Fruit fly (Drosophila melanogaster) whole organism, prepupa: ENCODE results near the gene APC7.

Experiments used
- Blimp-1 ChIP-seq: fragments of 200-800 bp; sonication (Bioruptor generic); optimal IDR thresholded peaks from 3 replicates; lab custom pipeline; 2017; ENCODE audit warnings: missing biosample characterization, missing genetic modification characterization, mild to moderate bottlenecking, moderate library complexity, missing genetic modification reagents
- CG10631 ChIP-seq: fragments of 200-800 bp; sonication (Bioruptor generic); optimal IDR thresholded peaks from 2 replicates; lab custom pipeline; 2016; ENCODE audit warnings: missing biosample characterization, missing genetic modification characterization
- CG11294 ChIP-seq: fragments of 200-800 bp; sonication (Bioruptor generic); IDR thresholded peaks from 2 replicates; pipeline ENCODE4 v1.3.6; 2022; ENCODE audit warnings: missing biosample characterization, missing genetic modification characterization
- CG11762 ChIP-seq: fragments of 200-800 bp; sonication (Bioruptor generic); optimal IDR thresholded peaks from 3 replicates; lab custom pipeline; 2016; ENCODE audit warnings: missing biosample characterization, missing genetic modification characterization; ENCODE audit not compliant: insufficient read depth
- CG11902 ChIP-seq: fragments of 200-800 bp; sonication (Bioruptor generic); optimal IDR thresholded peaks from 3 replicates; lab custom pipeline; 2016; ENCODE audit warnings: missing biosample characterization, missing genetic modification characterization
- CG15336 ChIP-seq: fragments of 200-800 bp; sonication (Bioruptor generic); IDR thresholded peaks from 2 replicates; pipeline ENCODE4 v1.3.6; 2022; ENCODE audit warnings: missing biosample characterization, missing genetic modification characterization
- CG1621 ChIP-seq: fragments of 200-800 bp; sonication (Bioruptor generic); optimal IDR thresholded peaks from 3 replicates; lab custom pipeline; 2018; ENCODE audit warnings: missing biosample characterization, mild to moderate bottlenecking, missing genetic modification characterization
- CG16779 ChIP-seq: fragments of 200-800 bp; sonication (Bioruptor generic); optimal IDR thresholded peaks from 3 replicates; lab custom pipeline; 2017; ENCODE audit warnings: missing biosample characterization, mild to moderate bottlenecking, missing genetic modification characterization
- CG3032 ChIP-seq: fragments of 200-800 bp; optimal IDR thresholded peaks from 2 replicates; lab custom pipeline; 2019; ENCODE audit warnings: missing biosample characterization, mild to moderate bottlenecking, missing genetic modification characterization, moderate library complexity
- CG31627 ChIP-seq: fragments of 200-800 bp; sonication (Bioruptor generic); optimal IDR thresholded peaks from 3 replicates; lab custom pipeline; 2016; ENCODE audit warnings: missing biosample characterization, missing genetic modification characterization
- CG32006 ChIP-seq: fragments of 200-800 bp; sonication (Bioruptor generic); optimal IDR thresholded peaks from 3 replicates; lab custom pipeline; 2017; ENCODE audit warnings: missing biosample characterization, mild to moderate bottlenecking, missing genetic modification characterization
- CG34406 ChIP-seq: fragments of 200-800 bp; sonication (Bioruptor generic); optimal IDR thresholded peaks from 3 replicates; lab custom pipeline; 2016; ENCODE audit warnings: missing biosample characterization, missing genetic modification characterization
- CG4318 ChIP-seq: fragments of 200-800 bp; sonication (Bioruptor generic); optimal IDR thresholded peaks from 3 replicates; lab custom pipeline; 2017; ENCODE audit warnings: missing biosample characterization, mild to moderate bottlenecking, missing genetic modification characterization
- CG6792 ChIP-seq: fragments of 200-800 bp; sonication (Bioruptor generic); optimal IDR thresholded peaks from 3 replicates; lab custom pipeline; 2016; ENCODE audit warnings: missing biosample characterization, missing genetic modification characterization
- CG6808 ChIP-seq: fragments of 200-800 bp; sonication (Bioruptor generic); optimal IDR thresholded peaks from 3 replicates; lab custom pipeline; 2017; ENCODE audit warnings: missing biosample characterization, missing genetic modification characterization, mild to moderate bottlenecking, moderate library complexity, missing genetic modification reagents
- CG6854 ChIP-seq: fragments of 200-800 bp; sonication (Bioruptor generic); optimal IDR thresholded peaks from 2 replicates; lab custom pipeline; 2017; ENCODE audit warnings: missing biosample characterization, mild to moderate bottlenecking, missing genetic modification characterization
- CG7368 ChIP-seq: fragments of 200-800 bp; sonication (Bioruptor generic); optimal IDR thresholded peaks from 3 replicates; lab custom pipeline; 2016; ENCODE audit warnings: missing biosample characterization, missing genetic modification characterization
- CG8119 ChIP-seq: fragments of 200-800 bp; sonication (Bioruptor generic); IDR thresholded peaks from 3 replicates; pipeline ENCODE4 v1.3.6; 2022; ENCODE audit warnings: missing biosample characterization, missing genetic modification characterization
- CG8319 ChIP-seq: fragments of 200-800 bp; sonication (Bioruptor generic); optimal IDR thresholded peaks from 3 replicates; lab custom pipeline; 2016; ENCODE audit warnings: missing biosample characterization, missing genetic modification characterization
- CG8632 ChIP-seq: fragments of 200-800 bp; sonication (Bioruptor generic); optimal IDR thresholded peaks from 3 replicates; lab custom pipeline; 2016; ENCODE audit warnings: missing biosample characterization, missing genetic modification characterization
- CG9139 ChIP-seq: fragments of 200-800 bp; sonication (Bioruptor generic); optimal IDR thresholded peaks from 3 replicates; lab custom pipeline; 2017; ENCODE audit warnings: missing biosample characterization, mild to moderate bottlenecking, missing genetic modification characterization
- Eip78C ChIP-seq: fragments of 200-800 bp; sonication (Bioruptor generic); peaks from one replicate; lab custom pipeline; 2016; ENCODE audit warnings: missing biosample characterization, missing genetic modification characterization
- Eip93F ChIP-seq: fragments of 200-800 bp; sonication (Bioruptor generic); optimal IDR thresholded peaks from 2 replicates; lab custom pipeline; 2016; ENCODE audit warnings: missing biosample characterization, mild to moderate bottlenecking, missing genetic modification characterization
- Ets21C ChIP-seq: fragments of 200-800 bp; sonication (Bioruptor generic); optimal IDR thresholded peaks from 3 replicates; lab custom pipeline; 2016; ENCODE audit warnings: missing biosample characterization, missing genetic modification characterization
- Ets96B ChIP-seq: fragments of 200-800 bp; optimal IDR thresholded peaks from 2 replicates; lab custom pipeline; 2019; ENCODE audit warnings: missing biosample characterization, mild to moderate bottlenecking, missing genetic modification characterization, moderate library complexity
- Gug ChIP-seq: fragments of 200-800 bp; sonication (Bioruptor generic); IDR thresholded peaks from 2 replicates; pipeline ENCODE4 v1.3.6; 2022; ENCODE audit warnings: missing biosample characterization, missing genetic modification characterization
- Hr38 ChIP-seq: sonication (Bioruptor generic); optimal IDR thresholded peaks from 2 replicates; lab custom pipeline; 2016; ENCODE audit warnings: missing biosample characterization, missing genetic modification characterization
- Hr39 ChIP-seq: fragments of 200-800 bp; sonication (Bioruptor generic); optimal IDR thresholded peaks from 2 replicates; lab custom pipeline; 2016; ENCODE audit warnings: missing biosample characterization, missing genetic modification characterization
- Hr4 ChIP-seq: fragments of 200-800 bp; sonication (Bioruptor generic); optimal IDR thresholded peaks from 3 replicates; lab custom pipeline; 2016; ENCODE audit warnings: missing biosample characterization, missing genetic modification characterization
- Lpt ChIP-seq: fragments of 200-800 bp; sonication (Bioruptor generic); optimal IDR thresholded peaks from 3 replicates; lab custom pipeline; 2016; ENCODE audit warnings: missing biosample characterization, missing genetic modification characterization
- OdsH ChIP-seq: fragments of 200-800 bp; sonication (Bioruptor generic); optimal IDR thresholded peaks from 3 replicates; lab custom pipeline; 2016; ENCODE audit warnings: missing biosample characterization, missing genetic modification characterization
- Smox ChIP-seq: fragments of 200-800 bp; sonication (Bioruptor generic); optimal IDR thresholded peaks from 3 replicates; lab custom pipeline; 2016; ENCODE audit warnings: missing biosample characterization, missing genetic modification characterization
- Sox102F ChIP-seq: fragments of 200-800 bp; sonication (Bioruptor generic); optimal IDR thresholded peaks from 2 replicates; lab custom pipeline; 2016; ENCODE audit warnings: missing biosample characterization, mild to moderate bottlenecking, missing genetic modification characterization
- Sox15 ChIP-seq: fragments of 200-800 bp; sonication (Bioruptor generic); optimal IDR thresholded peaks from 3 replicates; lab custom pipeline; 2016; ENCODE audit warnings: missing biosample characterization, missing genetic modification characterization
- achi ChIP-seq: fragments of 200-800 bp; sonication (Bioruptor generic); optimal IDR thresholded peaks from 3 replicates; lab custom pipeline; 2016; ENCODE audit warnings: missing biosample characterization, missing genetic modification characterization
- acj6 ChIP-seq: fragments of 200-800 bp; sonication (Bioruptor generic); optimal IDR thresholded peaks from 3 replicates; lab custom pipeline; 2016; ENCODE audit warnings: missing biosample characterization, missing genetic modification characterization
- dac ChIP-seq: fragments of 200-800 bp; sonication (Bioruptor generic); optimal IDR thresholded peaks from 2 replicates; lab custom pipeline; 2017; ENCODE audit warnings: missing biosample characterization, mild to moderate bottlenecking, missing genetic modification characterization
- eg ChIP-seq: fragments of 200-800 bp; sonication (Bioruptor generic); IDR thresholded peaks from 3 replicates; pipeline ENCODE4 v1.3.6; 2022; ENCODE audit warnings: missing biosample characterization, missing genetic modification characterization
- fd59A ChIP-seq: fragments of 200-800 bp; sonication (Bioruptor generic); optimal IDR thresholded peaks from 2 replicates; lab custom pipeline; 2017; ENCODE audit warnings: missing biosample characterization, mild to moderate bottlenecking, missing genetic modification characterization, missing genetic modification reagents
- fkh ChIP-seq: fragments of 200-800 bp; sonication (Bioruptor generic); optimal IDR thresholded peaks from 3 replicates; lab custom pipeline; 2017; ENCODE audit warnings: missing biosample characterization, mild to moderate bottlenecking, missing genetic modification characterization, moderate library complexity
- lz ChIP-seq: fragments of 200-800 bp; sonication (Bioruptor generic); optimal IDR thresholded peaks from 3 replicates; lab custom pipeline; 2016; ENCODE audit warnings: missing biosample characterization, missing genetic modification characterization
- net ChIP-seq: fragments of 200-800 bp; sonication (Bioruptor generic); optimal IDR thresholded peaks from 3 replicates; lab custom pipeline; 2016; ENCODE audit warnings: missing biosample characterization, missing genetic modification characterization
- pdm3 ChIP-seq: fragments of 200-800 bp; sonication (Bioruptor generic); optimal IDR thresholded peaks from 3 replicates; lab custom pipeline; 2016; ENCODE audit warnings: missing biosample characterization, missing genetic modification characterization
- salr ChIP-seq, 2 experiments: fragments of 200-800 bp; sonication (Bioruptor generic); optimal IDR thresholded peaks; 3 replicates each; lab custom pipeline; 2016 to 2018; ENCODE audit warnings: missing biosample characterization in 2 of 2, missing genetic modification characterization in 2 of 2, mild to moderate bottlenecking in 1 of 2
- spab ChIP-seq: fragments of 200-800 bp; sonication (Bioruptor generic); optimal IDR thresholded peaks from 2 replicates; lab custom pipeline; 2017; ENCODE audit warnings: missing biosample characterization, mild to moderate bottlenecking, missing genetic modification characterization, missing genetic modification reagents
- topi ChIP-seq: fragments of 200-800 bp; sonication (Bioruptor generic); optimal IDR thresholded peaks from 3 replicates; lab custom pipeline; 2016; ENCODE audit warnings: missing biosample characterization, missing genetic modification characterization

Gene APC7

DNA sequence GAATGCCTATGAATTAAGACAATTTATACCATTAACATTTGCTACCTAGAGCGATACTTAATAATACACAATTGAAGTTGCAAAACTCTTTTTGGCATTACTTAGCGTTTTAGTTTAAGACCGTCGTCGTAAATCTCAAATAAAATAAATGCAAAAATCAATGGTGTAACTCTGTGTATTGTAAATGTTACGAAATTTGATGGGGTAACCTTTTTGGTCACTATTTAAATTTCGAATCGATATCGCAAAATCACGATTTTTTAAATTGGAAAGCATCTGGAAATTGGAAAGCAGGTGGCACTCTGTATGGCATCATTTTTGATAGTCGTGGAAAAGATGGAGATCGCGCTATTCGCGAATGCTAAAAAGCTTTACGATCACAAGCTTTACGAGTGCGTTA lies at the start of gene APC7:
APC7 (plus strand) TSS at position 301 of the 400 bp plus-strand sequence.
- TF ChIP-seq CG6854 (no peak), fd59A (GFP tag; lab: Kevin White, UChicago) (no peak), Blimp-1 (GFP tag; lab: Kevin White, UChicago) (no peak), OdsH (GFP tag; lab: Kevin White, UChicago) (no peak), CG11762 (GFP tag; lab: Kevin White, UChicago) (no peak), fkh (GFP tag; lab: Kevin White, UChicago) (no peak), CG3032 (tag; lab: Kevin White, UChicago) (no peak), CG8632 (GFP tag; lab: Kevin White, UChicago) (no peak), Eip93F (GFP tag; lab: Kevin White, UChicago) (no peak), Gug (GFP tag; lab: Robert Waterston, UW) (no peak), CG6792 (no peak), topi (GFP tag; lab: Kevin White, UChicago) (no peak), Ets21C (no peak), CG8119 (no peak), CG1621 (no peak), net (GFP tag; lab: Kevin White, UChicago) (no peak), Hr39 (GFP tag; lab: Kevin White, UChicago) (no peak), achi (GFP tag; lab: Kevin White, UChicago) (no peak)
- TF ChIP-seq, all 60 proteins: peak for 0

DNA sequence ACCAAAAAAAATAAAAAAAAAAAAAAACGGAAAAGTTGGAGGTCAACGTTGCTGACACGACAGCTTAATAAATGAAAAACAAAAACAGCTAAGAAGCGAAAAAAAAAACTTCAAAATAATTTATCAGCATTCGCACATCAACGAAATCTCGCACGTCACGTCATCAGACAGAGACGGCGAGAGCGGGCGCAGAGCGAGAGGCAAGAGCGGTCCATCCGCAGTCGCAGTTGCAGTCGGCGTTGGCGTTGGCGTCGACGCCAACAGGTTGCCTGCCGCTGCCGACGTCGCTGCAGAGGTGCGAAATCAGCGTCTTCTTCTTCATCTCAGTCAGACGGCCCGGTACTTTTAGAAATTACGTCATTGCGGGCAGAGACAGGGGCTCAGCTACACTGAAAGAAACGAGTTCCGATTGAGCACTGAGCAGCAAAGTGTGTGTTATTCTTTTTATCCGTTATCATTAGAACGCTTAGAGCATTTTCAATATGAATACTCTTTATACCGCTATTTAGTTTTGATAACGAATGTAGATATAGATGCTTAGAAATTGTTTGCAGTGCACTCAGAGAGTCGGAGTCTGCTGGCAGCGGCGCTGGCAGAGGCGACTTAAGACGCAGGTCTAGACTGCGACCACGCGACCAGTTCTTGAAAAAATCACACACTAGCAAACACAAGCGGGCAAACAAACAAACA lies 47.3 kb upstream of the APC7 start:
- TF ChIP-seq Sox102F (GFP tag; lab: Kevin White, UChicago) (peak; percentile 91), CG34406 (GFP tag; lab: Kevin White, UChicago) (peak; percentile 89), salr (GFP tag; optimal IDR thresholded peaks at IDR 0.05; lab: Kevin White, UChicago) (peak; percentile 89 to 93), CG10631 (GFP tag; lab: Kevin White, UChicago) (peak; percentile 96), CG6792 (peak; percentile 95), lz (GFP tag; lab: Kevin White, UChicago) (peak; percentile 96), acj6 (GFP tag; lab: Kevin White, UChicago) (peak; percentile 95), fkh (GFP tag; lab: Kevin White, UChicago) (peak; percentile 78), CG6854 (peak; percentile 94), CG6808 (GFP tag; lab: Kevin White, UChicago) (peak; percentile 96), CG4318 (peak; percentile 93), Eip93F (GFP tag; lab: Kevin White, UChicago) (peak; percentile 89), Hr39 (GFP tag; lab: Kevin White, UChicago) (peak; percentile 95), pdm3 (GFP tag; lab: Kevin White, UChicago) (peak; percentile 96), CG9139 (GFP tag; lab: Kevin White, UChicago) (peak; percentile 84), CG8119 (peak; percentile 98), CG15336 (GFP tag; lab: Robert Waterston, UW) (peak; percentile 98), CG32006 (GFP tag; lab: Kevin White, UChicago) (peak; percentile 96), eg (GFP tag; lab: Robert Waterston, UW) (peak; percentile 98), spab (GFP tag; lab: Kevin White, UChicago) (peak; percentile 92), Eip78C (GFP tag; lab: Kevin White, UChicago) (peak; percentile 99), Ets96B (peak; percentile 94), Hr4 (GFP tag; lab: Kevin White, UChicago) (peak; percentile 93), CG11294 (GFP tag; lab: Robert Waterston, UW) (peak; percentile 94), CG31627 (GFP tag; lab: Kevin White, UChicago) (peak; percentile 96), CG16779 (tag; lab: Kevin White, UChicago) (peak; percentile 89), CG8319 (GFP tag; lab: Kevin White, UChicago) (peak; percentile 94), CG8632 (GFP tag; lab: Kevin White, UChicago) (peak; percentile 91), fd59A (GFP tag; lab: Kevin White, UChicago) (peak; percentile 93), Blimp-1 (GFP tag; lab: Kevin White, UChicago) (peak; percentile 88), CG7368 (peak; percentile 96), achi (GFP tag; lab: Kevin White, UChicago) (peak; percentile 95), Lpt (GFP tag; lab: Kevin White, UChicago) (peak; percentile 95), OdsH (GFP tag; lab: Kevin White, UChicago) (peak; percentile 95), CG11762 (GFP tag; lab: Kevin White, UChicago) (peak; percentile 94), CG11902 (GFP tag; lab: Kevin White, UChicago) (peak; percentile 95), Smox (peak; percentile 93), Sox15 (peak; percentile 91), Ets21C (peak; percentile 89), dac (peak; percentile 92), net (GFP tag; lab: Kevin White, UChicago) (peak; percentile 95), Hr38 (peak; percentile 11), CG3032 (tag; lab: Kevin White, UChicago) (peak; percentile 95)
